Fruit fly (Drosophila melanogaster): ENCODE data around the gene CG7246.

Gene CG7246

DNA sequence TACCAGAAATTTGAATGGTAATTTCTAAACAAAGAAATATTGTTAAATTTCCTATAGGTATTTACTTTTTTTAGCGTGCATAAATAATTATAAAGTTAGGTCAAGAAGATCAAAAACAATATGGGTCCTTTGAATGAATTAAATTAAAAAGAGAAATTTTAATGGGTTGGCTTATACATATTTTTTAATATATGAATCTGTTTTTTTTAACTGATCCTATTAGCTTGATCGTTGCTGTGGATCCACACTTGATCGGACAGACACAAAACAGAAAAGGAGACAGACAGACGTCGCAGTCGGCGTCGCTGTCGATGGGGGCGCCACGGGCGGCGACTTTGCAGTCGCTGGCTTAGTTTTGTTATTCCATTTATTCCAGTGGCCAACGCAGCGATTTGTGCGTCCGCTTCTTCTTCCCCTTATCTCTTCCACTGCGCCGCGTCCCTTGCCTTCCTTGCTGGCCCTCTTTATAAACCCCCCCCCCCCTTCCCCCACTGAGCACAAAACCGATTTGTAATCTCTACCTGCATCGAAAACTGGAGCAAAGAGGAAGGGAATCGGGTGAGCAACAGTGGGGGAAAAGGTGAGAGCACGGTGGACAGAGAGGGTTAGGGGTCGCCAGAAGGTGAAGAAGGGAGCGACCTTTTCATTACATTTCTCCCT, 33.0 kb downstream of the CG7246 start (continued):
- TF ChIP-seq H2.0 (GFP tag; IDR thresholded peaks at IDR 0.05) (0 out of 2 replicates have a peak, but pooled peaks have one; percentile 5), Xbp1 (GFP tag; optimal IDR thresholded peaks at IDR 0.05) (peak; percentile 62), Asciz (GFP tag; optimal IDR thresholded peaks at IDR 0.05) (peak; percentile 60), peb (GFP tag; IDR thresholded peaks at IDR 0.05) (0 out of 2 replicates have a peak, but pooled peaks have one; percentile 15), MESR4 (GFP tag; optimal IDR thresholded peaks at IDR 0.05) (no peak), Pdp1 (GFP tag; optimal IDR thresholded peaks at IDR 0.05) (peak in 1 of 2 experiments; percentile 28), tio (GFP tag; optimal IDR thresholded peaks at IDR 0.05) (peak; percentile 1), CG34422 (GFP tag; IDR thresholded peaks at IDR 0.05) (peak; percentile 54; the same call in 1 of the 3 replicates), Hr78 (GFP tag; optimal IDR thresholded peaks at IDR 0.05) (peak in 1 of 2 experiments; percentile 98), jumu (GFP tag; optimal IDR thresholded peaks at IDR 0.05) (no peak), ci (GFP tag; IDR thresholded peaks at IDR 0.05) (peak; percentile 48; the same call in 1 of the 3 replicates), NC2β (GFP tag; optimal IDR thresholded peaks at IDR 0.05) (peak; percentile 6), br (optimal IDR thresholded peaks at IDR 0.05) (no peak), bcd (GFP tag; optimal IDR thresholded peaks at IDR 0.05) (peak; percentile 45), Stat92E (GFP tag; optimal IDR thresholded peaks at IDR 0.05) (peak in 1 of 3 experiments; percentile 78), Hmx (GFP tag; optimal IDR thresholded peaks at IDR 0.05) (peak; percentile 3), sug (tag; optimal IDR thresholded peaks at IDR 0.05) (no peak), CG9727 (GFP tag; optimal IDR thresholded peaks at IDR 0.05) (peak; percentile 70), eve (GFP tag; optimal IDR thresholded peaks at IDR 0.05) (no peak), CG15011 (GFP tag; optimal IDR thresholded peaks at IDR 0.05) (peak; percentile 29), CG4404 (GFP tag; IDR thresholded peaks at IDR 0.05) (peak; percentile 45), grn (GFP tag; optimal IDR thresholded peaks at IDR 0.05) (peak; percentile 87), HHEX (GFP tag; optimal IDR thresholded peaks at IDR 0.05) (no peak), CG30403 (GFP tag; optimal IDR thresholded peaks at IDR 0.05) (peak; percentile 75), scrt (GFP tag; optimal IDR thresholded peaks at IDR 0.05) (no peak), CG6254 (GFP tag; optimal IDR thresholded peaks at IDR 0.05) (peak; percentile 50), h (optimal IDR thresholded peaks at IDR 0.05) (no peak), Nf-YB (GFP tag; optimal IDR thresholded peaks at IDR 0.05) (peak; percentile 61), CG5180 (GFP tag; optimal IDR thresholded peaks at IDR 0.05) (peak; percentile 14), CG11723 (GFP tag; optimal IDR thresholded peaks at IDR 0.05) (peak; percentile 31), crc (GFP tag; optimal IDR thresholded peaks at IDR 0.05) (no peak), tgo (GFP tag; IDR thresholded peaks at IDR 0.05) (peak; percentile 31; the same call in 1 of the 3 replicates), seq (GFP tag; IDR thresholded peaks at IDR 0.05) (no peak), CG34376 (GFP tag; optimal IDR thresholded peaks at IDR 0.05) (no peak), CG9876 (GFP tag; optimal IDR thresholded peaks at IDR 0.05) (no peak), CG1602 (GFP tag; optimal IDR thresholded peaks at IDR 0.05) (peak; percentile 67), CG9817 (tag; optimal IDR thresholded peaks at IDR 0.05) (peak; percentile 12), NfI (GFP tag; optimal IDR thresholded peaks at IDR 0.05) (peak; percentile 10), row (GFP tag; IDR thresholded peaks at IDR 0.05) (peak; percentile 78), CG18262 (tag; optimal IDR thresholded peaks at IDR 0.05) (peak; percentile 92), CG2678 (tag; optimal IDR thresholded peaks at IDR 0.05) (peak; percentile 79), Dad (GFP tag; optimal IDR thresholded peaks at IDR 0.05) (peak; percentile 16), HLH3B (GFP tag; IDR thresholded peaks at IDR 0.05) (peak; percentile 55), CG10431 (GFP tag; optimal IDR thresholded peaks at IDR 0.05) (peak; percentile 30), unpg (GFP tag; optimal IDR thresholded peaks at IDR 0.05) (peak; percentile 79), pan (optimal IDR thresholded peaks at IDR 0.05) (no peak), pan (GFP tag; optimal IDR thresholded peaks at IDR 0.05 in 1 of 2, IDR thresholded peaks at IDR 0.05 in 1 of 2) (peak in 1 of 2 experiments; percentile 63), Antp (GFP tag; optimal IDR thresholded peaks at IDR 0.05) (peak; percentile 3), CG17568 (GFP tag; optimal IDR thresholded peaks at IDR 0.05) (peak; percentile 19)
